Worm (Caenorhabditis elegans) whole organism, L2 larva: ENCODE data around the gene C50E3.12.

Source experiments
- ZK546.5 ChIP-seq: sonication (generic microtip); optimal IDR thresholded peaks from 2 replicates; lab custom pipeline; 2017; ENCODE audit warnings: missing biosample characterization, missing genetic modification characterization
- alr-1 ChIP-seq: fragments of 150-350 bp; optimal IDR thresholded peaks from 2 replicates; lab custom pipeline; 2014; ENCODE audit warnings: missing biosample characterization, missing genetic modification characterization
- ama-1 ChIP-seq: fragments of 150-350 bp; optimal IDR thresholded peaks from 2 replicates; lab custom pipeline; 2018; ENCODE audit warnings: inconsistent platforms
- egl-27 ChIP-seq: sonication (generic microtip); optimal IDR thresholded peaks from 3 replicates; lab custom pipeline; 2017; ENCODE audit warnings: missing biosample characterization, missing genetic modification reagents, missing genetic modification characterization
- lin-39 ChIP-seq: fragments of 150-350 bp; optimal IDR thresholded peaks from 2 replicates; lab custom pipeline; 2014; ENCODE audit warnings: missing biosample characterization, missing genetic modification reagents, missing genetic modification characterization
- nhr-11 ChIP-seq: fragments of 150-350 bp; optimal IDR thresholded peaks from 2 replicates; lab custom pipeline; 2014; ENCODE audit warnings: missing biosample characterization, missing genetic modification characterization
- nhr-237 ChIP-seq: fragments of 150-350 bp; optimal IDR thresholded peaks from 2 replicates; lab custom pipeline; 2014; ENCODE audit warnings: missing biosample characterization, missing genetic modification characterization
- peb-1 ChIP-seq: fragments of 150-350 bp; optimal IDR thresholded peaks from 2 replicates; lab custom pipeline; 2014; ENCODE audit warnings: missing biosample characterization, missing genetic modification characterization
- snpc-4 ChIP-seq: fragments of 150-350 bp; optimal IDR thresholded peaks from 2 replicates; lab custom pipeline; 2014; ENCODE audit warnings: missing biosample characterization, missing genetic modification characterization
- unc-55 ChIP-seq: fragments of 150-350 bp; sonication (generic microtip); optimal IDR thresholded peaks from 3 replicates; lab custom pipeline; 2014; ENCODE audit warnings: missing biosample characterization, missing genetic modification reagents, missing genetic modification characterization
- zag-1 ChIP-seq: fragments of 150-350 bp; optimal IDR thresholded peaks from 2 replicates; lab custom pipeline; 2014; ENCODE audit warnings: missing biosample characterization, missing genetic modification characterization
- ztf-11 ChIP-seq: sonication (generic microtip); optimal IDR thresholded peaks from 2 replicates; lab custom pipeline; 2017; ENCODE audit warnings: missing biosample characterization, missing genetic modification characterization

DNA sequence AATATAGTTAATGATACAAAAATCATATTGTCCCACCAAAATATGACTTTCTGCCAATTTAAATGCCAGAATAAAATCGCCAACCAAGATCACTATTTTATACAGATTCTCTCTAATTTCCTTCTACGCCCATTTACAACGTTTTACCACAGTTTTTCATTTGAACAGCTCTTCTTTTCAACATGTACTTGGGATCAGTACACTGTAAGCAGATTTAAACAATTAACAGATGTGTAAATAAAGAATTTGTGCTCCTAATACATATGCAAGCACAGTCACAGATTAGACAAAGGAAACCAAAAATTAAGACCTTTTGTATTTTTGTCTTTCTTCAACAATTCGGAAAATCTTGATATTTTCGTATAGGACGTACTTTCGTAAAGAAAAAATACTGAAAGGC is 21.6 kb upstream of the C50E3.12 start, which contains the start of gene F07C4.11:
- TF ChIP-seq unc-55 (GFP tag; lab: Kevin White, UChicago) (no peak), ztf-11 (no peak), ama-1 (lab: Kevin White, UChicago) (no peak), nhr-237 (no peak), alr-1 (tag; lab: Kevin White, UChicago) (no peak), zag-1 (tag; lab: Kevin White, UChicago) (no peak), nhr-11 (tag; lab: Kevin White, UChicago) (no peak), peb-1 (tag; lab: Kevin White, UChicago) (no peak), egl-27 (tag; lab: Kevin White, UChicago) (no peak), ZK546.5 (tag; lab: Kevin White, UChicago) (no peak), snpc-4 (tag; lab: Kevin White, UChicago) (no peak), lin-39 (no peak)
